Worm (Caenorhabditis elegans): ENCODE data around the gene lact-4.

lact-4 gene

DNA sequence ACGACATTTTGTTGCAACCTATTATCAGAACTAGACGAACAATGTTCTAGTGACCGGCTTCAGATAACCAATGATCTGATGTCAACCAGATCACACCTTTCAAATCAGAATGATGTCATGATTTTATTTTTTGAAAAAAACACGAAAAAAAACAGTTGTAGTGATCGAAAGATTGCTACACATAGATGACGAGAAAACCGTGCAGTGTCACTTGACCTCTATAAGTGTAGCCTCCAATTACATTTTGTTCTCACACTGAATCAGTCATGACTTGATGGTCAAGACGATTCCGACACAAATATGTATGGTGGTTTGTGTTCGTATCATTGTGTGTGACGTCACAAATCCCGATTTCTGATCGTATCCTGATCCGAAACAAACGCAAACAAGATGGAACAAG, 40.2 kb downstream of the lact-4 start:
- TF ChIP-seq dao-5 (tag; optimal IDR thresholded peaks at IDR 0.05) (no peak), him-1 (tag; optimal IDR thresholded peaks at IDR 0.05) (no peak), W03F9.2 (tag; optimal IDR thresholded peaks at IDR 0.05) (no peak)

DNA sequence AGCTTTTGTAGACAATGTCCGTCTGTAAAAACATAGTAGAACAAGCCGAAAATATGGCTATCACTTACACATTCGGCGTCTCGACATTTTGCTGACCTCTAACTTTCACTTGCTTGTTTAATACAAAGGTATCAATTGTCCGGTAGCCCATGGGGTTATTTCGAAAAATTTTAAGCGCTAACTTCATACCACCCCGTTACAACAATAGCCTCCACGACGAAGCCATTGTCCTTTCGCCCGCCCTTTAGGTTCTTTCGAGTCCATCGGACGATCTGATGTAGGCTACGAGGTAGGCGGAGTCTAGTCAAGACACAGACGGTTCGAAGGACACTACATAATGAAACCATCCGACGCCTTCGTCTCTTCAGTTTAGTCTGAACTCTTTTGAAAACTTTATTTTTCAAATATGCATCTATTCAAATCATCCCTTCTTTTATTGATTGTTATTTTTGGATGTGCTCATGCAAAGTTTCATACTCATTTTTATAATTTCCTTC, 41.4 kb downstream of the lact-4 start, which contains the start of gene lips-10:
lips-10 (plus strand) TSS at position 378 of the 497 bp plus-strand sequence.
- TF ChIP-seq W03F9.2 (tag; optimal IDR thresholded peaks at IDR 0.05), result no peak
- TF ChIP-seq dao-5 (tag; optimal IDR thresholded peaks at IDR 0.05), result no peak
- TF ChIP-seq him-1 (tag; optimal IDR thresholded peaks at IDR 0.05), result no peak

ce11 chrII:8437035-8437434, 43.2 kb downstream of the lact-4 start, which contains the start of gene acp-3:
acp-3 (minus strand) TSS chrII:8437135.
- no peak for TF ChIP-seq dao-5 (tag; optimal IDR thresholded peaks at IDR 0.05)
- TF ChIP-seq W03F9.2 (tag; optimal IDR thresholded peaks at IDR 0.05), result no peak

DNA sequence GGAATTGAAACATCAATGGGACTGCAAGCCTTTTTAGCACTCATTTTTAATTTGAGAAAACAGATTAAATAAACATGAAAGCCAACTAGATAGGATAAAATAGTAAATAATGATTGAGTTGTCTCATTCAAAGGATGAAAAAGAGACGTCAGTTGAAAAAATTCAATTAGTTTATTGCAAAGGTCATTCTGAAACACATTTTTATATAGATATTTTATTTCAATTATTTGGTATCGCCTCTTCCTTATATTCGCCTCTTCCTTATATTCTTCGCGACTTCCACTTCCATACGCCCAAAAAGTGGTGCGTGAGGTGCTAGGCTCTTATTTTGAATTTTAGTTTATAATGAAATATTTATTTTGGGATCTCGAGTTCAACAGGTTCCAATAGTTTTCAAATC, 45.3 kb downstream of the lact-4 start, which contains the start of gene acp-4:
acp-4 (minus strand) TSS at position 101 of the 400 bp plus-strand sequence.
- TF ChIP-seq W03F9.2 (tag; optimal IDR thresholded peaks at IDR 0.05) (no peak), dao-5 (tag; optimal IDR thresholded peaks at IDR 0.05) (no peak), him-1 (tag; optimal IDR thresholded peaks at IDR 0.05) (no peak)

- no peak for TF ChIP-seq W03F9.2 (tag; optimal IDR thresholded peaks at IDR 0.05)
- TF ChIP-seq dao-5 (tag; optimal IDR thresholded peaks at IDR 0.05), result no peak
- TF ChIP-seq him-1 (tag; optimal IDR thresholded peaks at IDR 0.05), result no peak
Measured at ce11 chrII:8431954-8432353, 48.3 kb downstream of the lact-4 start, which contains the start of gene acp-2. acp-2 (minus strand) TSS chrII:8432054.

- TF ChIP-seq him-1 (tag; optimal IDR thresholded peaks at IDR 0.05) (no peak), W03F9.2 (tag; optimal IDR thresholded peaks at IDR 0.05) (peak; percentile 31), dao-5 (tag; optimal IDR thresholded peaks at IDR 0.05) (no peak)
Measured at ce11 chrII:8428947-8429919, 51.0 kb downstream of the lact-4 start.

DNA sequence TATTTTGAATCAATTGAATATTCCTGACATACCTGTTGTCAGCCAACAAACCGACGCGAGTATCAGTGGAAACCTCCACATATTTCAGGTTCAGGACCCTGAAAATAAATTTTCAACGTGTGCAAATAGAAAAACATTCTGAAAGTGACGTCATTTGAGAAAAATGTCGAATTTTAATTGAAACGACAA, 51.6 kb downstream of the lact-4 start, which contains the start of gene F14E5.2:
F14E5.2 (minus strand) TSS at position 101 of the 189 bp plus-strand sequence.
- no peak for TF ChIP-seq dao-5 (tag; optimal IDR thresholded peaks at IDR 0.05)
- no peak for TF ChIP-seq him-1 (tag; optimal IDR thresholded peaks at IDR 0.05)

Data from whole organism, L4/young adult.